Worm (Caenorhabditis elegans): ENCODE data around the gene srx-47.

ce11 chrV:9329245-9329979 is 20.4 kb upstream of the srx-47 start:
- TF ChIP-seq nhr-6 (tag; optimal IDR thresholded peaks at IDR 0.05) (no peak), elt-1 (tag; optimal IDR thresholded peaks at IDR 0.05) (no peak), ama-1 (optimal IDR thresholded peaks at IDR 0.05) (no peak)

Measured in whole organism, L2 larva.